Fruit fly (Drosophila melanogaster) whole organism, embryonic: ENCODE measurements around the gene CG9107.
A peak's percentile ranks its signal among the peaks of the same experiment; 100 is the strongest.

Experiments used
- Antp ChIP-seq: fragments of 200-800 bp; sonication (Bioruptor generic); optimal IDR thresholded peaks from 3 replicates; lab custom pipeline; 2016; ENCODE audit warnings: missing biosample characterization, missing genetic modification characterization
- Atf-2 ChIP-seq: fragments of 200-800 bp; sonication (Bioruptor generic); optimal IDR thresholded peaks from 2 replicates; lab custom pipeline; 2016; ENCODE audit warnings: missing biosample characterization, missing genetic modification characterization
- Awh ChIP-seq: fragments of 200-800 bp; sonication (Bioruptor generic); IDR thresholded peaks from 2 replicates; pipeline ENCODE4, ENCODE4 v1.3.6; 2022; ENCODE audit warnings: missing biosample characterization, missing genetic modification characterization
- CG11247 ChIP-seq: fragments of 200-800 bp; sonication (Bioruptor generic); IDR thresholded peaks from 2 replicates; pipeline ENCODE4 v1.3.6; 2022; ENCODE audit warnings: missing biosample characterization, missing genetic modification characterization
- CG12391 ChIP-seq: fragments of 200-800 bp; sonication (Bioruptor generic); optimal IDR thresholded peaks from 3 replicates; lab custom pipeline; 2018; ENCODE audit warnings: missing biosample characterization, mild to moderate bottlenecking, missing genetic modification characterization, moderate library complexity
- CG13424 ChIP-seq: fragments of 200-800 bp; sonication (Bioruptor generic); optimal IDR thresholded peaks from 2 replicates; lab custom pipeline; 2019; ENCODE audit warnings: missing biosample characterization, mild to moderate bottlenecking, missing genetic modification characterization, moderate library complexity
- CG14014 ChIP-seq: fragments of 200-800 bp; sonication (Bioruptor generic); IDR thresholded peaks from 2 replicates; pipeline ENCODE4 v1.3.6; 2022; ENCODE audit warnings: missing biosample characterization, missing genetic modification characterization
- CG14667 ChIP-seq: fragments of 200-800 bp; sonication (Bioruptor generic); IDR thresholded peaks from 2 replicates; pipeline ENCODE4 v1.3.6; 2022; ENCODE audit warnings: missing biosample characterization, missing genetic modification characterization
- CG16813 ChIP-seq: fragments of 200-800 bp; sonication (Bioruptor generic); IDR thresholded peaks from 3 replicates; pipeline ENCODE4 v1.3.6; 2022; ENCODE audit warnings: missing biosample characterization, missing genetic modification characterization; ENCODE audit not compliant: partially characterized antibody
- CG17186 ChIP-seq: fragments of 200-800 bp; sonication (Bioruptor generic); optimal IDR thresholded peaks from 3 replicates; lab custom pipeline; 2017; ENCODE audit warnings: missing biosample characterization, missing genetic modification reagents, missing genetic modification characterization
- CG17802 ChIP-seq: fragments of 200-800 bp; sonication (Bioruptor generic); optimal IDR thresholded peaks from 2 replicates; lab custom pipeline; 2018; ENCODE audit warnings: missing biosample characterization, mild to moderate bottlenecking, missing genetic modification characterization, moderate library complexity
- CG1792 ChIP-seq: fragments of 200-800 bp; sonication (Bioruptor generic); optimal IDR thresholded peaks from 2 replicates; lab custom pipeline; 2016; ENCODE audit warnings: missing biosample characterization, missing genetic modification characterization
- CG18764 ChIP-seq: fragments of 200-800 bp; sonication (Bioruptor generic); optimal IDR thresholded peaks from 3 replicates; lab custom pipeline; 2016; ENCODE audit warnings: missing biosample characterization, missing genetic modification characterization
- CG2712 ChIP-seq: fragments of 200-800 bp; optimal IDR thresholded peaks from 3 replicates; lab custom pipeline; 2019; ENCODE audit warnings: missing biosample characterization, mild to moderate bottlenecking, missing genetic modification characterization, moderate library complexity
- CG4282 ChIP-seq: fragments of 200-800 bp; sonication (Bioruptor generic); optimal IDR thresholded peaks from 2 replicates; lab custom pipeline; 2016; ENCODE audit warnings: missing biosample characterization, missing genetic modification characterization
- CG4730 ChIP-seq: fragments of 200-800 bp; sonication (Bioruptor generic); IDR thresholded peaks from 2 replicates; pipeline ENCODE4 v1.3.6; 2022; ENCODE audit warnings: missing biosample characterization, missing genetic modification characterization
- CG5245 ChIP-seq: fragments of 200-800 bp; sonication (Bioruptor generic); optimal IDR thresholded peaks from 3 replicates; lab custom pipeline; 2016; ENCODE audit warnings: missing biosample characterization, missing genetic modification characterization
- CG6791 ChIP-seq: fragments of 200-800 bp; sonication (Bioruptor generic); IDR thresholded peaks from 3 replicates; pipeline ENCODE4 v1.3.6; 2022; ENCODE audit warnings: missing biosample characterization, missing genetic modification characterization; ENCODE audit not compliant: partially characterized antibody
- CG6854 ChIP-seq: fragments of 200-800 bp; sonication (Bioruptor generic); optimal IDR thresholded peaks from 3 replicates; lab custom pipeline; 2017; ENCODE audit warnings: missing biosample characterization, mild to moderate bottlenecking, missing genetic modification characterization
- CG7928 ChIP-seq: fragments of 200-800 bp; sonication (Bioruptor generic); optimal IDR thresholded peaks from 2 replicates; lab custom pipeline; 2017; ENCODE audit warnings: missing biosample characterization, mild to moderate bottlenecking, missing genetic modification characterization
- CG8478 ChIP-seq: fragments of >200 bp; optimal IDR thresholded peaks from 2 replicates; lab custom pipeline; 2018
- CG9215 ChIP-seq: fragments of 200-800 bp; sonication (Bioruptor generic); IDR thresholded peaks from 2 replicates; pipeline ENCODE4 v1.3.6; 2022; ENCODE audit warnings: missing biosample characterization, missing genetic modification characterization
- CTCF ChIP-seq: fragments of 200-800 bp; sonication (Bioruptor generic); optimal IDR thresholded peaks from 2 replicates; lab custom pipeline; 2017; ENCODE audit warnings: missing biosample characterization, mild to moderate bottlenecking, missing genetic modification characterization, moderate library complexity
- Dip3 ChIP-seq: fragments of 200-800 bp; sonication (Bioruptor generic); optimal IDR thresholded peaks from 3 replicates; lab custom pipeline; 2016; ENCODE audit warnings: missing biosample characterization, missing genetic modification characterization
- Dref ChIP-seq: fragments of 200-800 bp; sonication (Bioruptor generic); IDR thresholded peaks from 2 replicates; pipeline ENCODE4 v1.3.6; 2022; ENCODE audit warnings: missing biosample characterization, missing genetic modification characterization
- HLH3B ChIP-seq: fragments of 200-800 bp; sonication (Bioruptor generic); IDR thresholded peaks from 2 replicates; pipeline ENCODE4 v1.3.6; 2022; ENCODE audit warnings: missing biosample characterization, missing genetic modification characterization
- HLHmδ ChIP-seq: fragments of 200-800 bp; sonication (Bioruptor generic); optimal IDR thresholded peaks from 2 replicates; lab custom pipeline; 2018; ENCODE audit warnings: missing biosample characterization, mild to moderate bottlenecking, missing genetic modification characterization, moderate library complexity
- NFAT ChIP-seq: fragments of 200-800 bp; sonication (Bioruptor generic); IDR thresholded peaks from 2 replicates; pipeline ENCODE4 v1.3.6; 2022; ENCODE audit warnings: missing biosample characterization, missing genetic modification characterization
- Nf-YB ChIP-seq: fragments of 200-800 bp; sonication (Bioruptor generic); optimal IDR thresholded peaks from 3 replicates; lab custom pipeline; 2019; ENCODE audit warnings: missing biosample characterization, mild to moderate bottlenecking, missing genetic modification characterization, moderate library complexity
- Scr ChIP-seq: fragments of 200-800 bp; sonication (Bioruptor generic); IDR thresholded peaks from 2 replicates; pipeline ENCODE4 v1.3.6; 2022; ENCODE audit warnings: missing biosample characterization, missing genetic modification characterization; ENCODE audit not compliant: partially characterized antibody
- Sry-β ChIP-seq: fragments of 200-800 bp; sonication (Bioruptor generic); optimal IDR thresholded peaks from 2 replicates; lab custom pipeline; 2018; ENCODE audit warnings: missing biosample characterization, mild to moderate bottlenecking, missing genetic modification characterization, moderate library complexity
- amos ChIP-seq: fragments of 200-800 bp; sonication (Bioruptor generic); IDR thresholded peaks from 2 replicates; pipeline ENCODE4 v1.3.6; 2022; ENCODE audit warnings: missing biosample characterization, missing genetic modification characterization; ENCODE audit not compliant: partially characterized antibody
- bbx ChIP-seq: fragments of 200-800 bp; sonication (Bioruptor generic); IDR thresholded peaks from 2 replicates; pipeline ENCODE4 v1.3.6; 2022; ENCODE audit warnings: missing biosample characterization, missing genetic modification characterization; ENCODE audit not compliant: partially characterized antibody
- chn ChIP-seq: fragments of 200-800 bp; sonication (Bioruptor generic); optimal IDR thresholded peaks from 2 replicates; lab custom pipeline; 2016; ENCODE audit warnings: missing biosample characterization, missing genetic modification characterization
- fd3F ChIP-seq: fragments of 200-800 bp; sonication (Bioruptor generic); optimal IDR thresholded peaks from 2 replicates; lab custom pipeline; 2018; ENCODE audit warnings: missing biosample characterization, mild to moderate bottlenecking, missing genetic modification characterization, moderate library complexity
- grn ChIP-seq: fragments of 200-800 bp; sonication (Bioruptor generic); optimal IDR thresholded peaks from 3 replicates; lab custom pipeline; 2017; ENCODE audit warnings: missing biosample characterization, missing genetic modification characterization
- knrl ChIP-seq: fragments of 200-800 bp; sonication (Bioruptor generic); IDR thresholded peaks from 3 replicates; pipeline ENCODE4 v1.3.6; 2022; ENCODE audit warnings: missing biosample characterization, missing genetic modification characterization; ENCODE audit not compliant: partially characterized antibody
- lab ChIP-seq: fragments of 200-800 bp; sonication (Bioruptor generic); optimal IDR thresholded peaks from 3 replicates; lab custom pipeline; 2017; ENCODE audit warnings: missing biosample characterization, missing genetic modification characterization, mild to moderate bottlenecking, moderate library complexity, missing genetic modification reagents
- lmd ChIP-seq: fragments of 200-800 bp; sonication (Bioruptor generic); IDR thresholded peaks from 2 replicates; pipeline ENCODE4 v1.3.6; 2022; ENCODE audit warnings: missing biosample characterization, missing genetic modification characterization
- luna ChIP-seq: fragments of 200-800 bp; sonication (Bioruptor generic); optimal IDR thresholded peaks from 2 replicates; lab custom pipeline; 2016; ENCODE audit warnings: missing biosample characterization, missing genetic modification characterization
- mld ChIP-seq: fragments of 200-800 bp; sonication (Bioruptor generic); IDR thresholded peaks from 3 replicates; pipeline ENCODE4 v1.3.6; 2022; ENCODE audit warnings: missing biosample characterization, missing genetic modification characterization; ENCODE audit not compliant: partially characterized antibody
- nerfin-1 ChIP-seq: fragments of 200-800 bp; sonication (Bioruptor generic); optimal IDR thresholded peaks from 3 replicates; lab custom pipeline; 2019; ENCODE audit warnings: missing biosample characterization, mild to moderate bottlenecking, missing genetic modification characterization, moderate library complexity
- org-1 ChIP-seq: fragments of 200-800 bp; sonication (Bioruptor generic); optimal IDR thresholded peaks from 2 replicates; lab custom pipeline; 2017; ENCODE audit warnings: missing biosample characterization, missing genetic modification characterization
- pum ChIP-seq: fragments of 200-800 bp; sonication (Bioruptor generic); optimal IDR thresholded peaks from 2 replicates; lab custom pipeline; 2016; ENCODE audit warnings: missing biosample characterization, missing genetic modification characterization
- ro ChIP-seq: fragments of 200-800 bp; sonication (Bioruptor generic); IDR thresholded peaks from 2 replicates; pipeline ENCODE4 v1.3.6; 2022; ENCODE audit warnings: missing biosample characterization, missing genetic modification characterization
- schlank ChIP-seq: fragments of 200-800 bp; sonication (Bioruptor generic); optimal IDR thresholded peaks from 2 replicates; lab custom pipeline; 2018; ENCODE audit warnings: missing biosample characterization, mild to moderate bottlenecking, missing genetic modification characterization
- sens-2 ChIP-seq: fragments of 200-800 bp; sonication (Bioruptor generic); IDR thresholded peaks from 2 replicates; pipeline ENCODE4 v1.3.6; 2022; ENCODE audit warnings: missing biosample characterization, missing genetic modification characterization
- shn ChIP-seq: fragments of 200-800 bp; sonication (Bioruptor generic); optimal IDR thresholded peaks from 3 replicates; lab custom pipeline; 2016; ENCODE audit warnings: missing biosample characterization, missing genetic modification characterization
- sisA ChIP-seq: fragments of 200-800 bp; sonication (Bioruptor generic); IDR thresholded peaks from 2 replicates; pipeline ENCODE4 v1.3.6; 2022; ENCODE audit warnings: missing biosample characterization, missing genetic modification characterization
- sr ChIP-seq: fragments of 200-800 bp; sonication (Bioruptor generic); IDR thresholded peaks from 3 replicates; pipeline ENCODE4 v1.3.6; 2022; ENCODE audit warnings: missing biosample characterization, missing genetic modification characterization
- tgo ChIP-seq: fragments of 200-800 bp; sonication (Bioruptor generic); IDR thresholded peaks from 3 replicates; pipeline ENCODE4 v1.3.6; 2022; ENCODE audit warnings: missing biosample characterization, missing genetic modification characterization
- unpg ChIP-seq: fragments of 200-800 bp; sonication (Bioruptor generic); optimal IDR thresholded peaks from 3 replicates; lab custom pipeline; 2018; ENCODE audit warnings: missing biosample characterization, mild to moderate bottlenecking, missing genetic modification characterization, moderate library complexity
- vnd ChIP-seq: fragments of 200-800 bp; sonication (Bioruptor generic); IDR thresholded peaks from 3 replicates; pipeline ENCODE4 v1.3.6; 2022; ENCODE audit warnings: missing biosample characterization, missing genetic modification characterization; ENCODE audit not compliant: partially characterized antibody

CG9107 gene

dm6 chr2L:6013071-6013417 is 11.3 kb downstream of the CG9107 start:
- no peak for TF ChIP-seq CG7928
- no peak for TF ChIP-seq CG4730 (GFP tag; lab: Robert Waterston, UW)
- TF ChIP-seq chn, result no peak
- TF ChIP-seq Scr (GFP tag; lab: Robert Waterston, UW), result peak; percentile 37; the same call in 1 of the 2 replicates
- TF ChIP-seq bbx (GFP tag; lab: Robert Waterston, UW), result peak; percentile 65
- no peak for TF ChIP-seq CG8478
- no peak for TF ChIP-seq org-1
- no peak for TF ChIP-seq shn (GFP tag; lab: Kevin White, UChicago)
- no peak for TF ChIP-seq luna (GFP tag; lab: Kevin White, UChicago)
- TF ChIP-seq Dref, result no peak
- no peak for TF ChIP-seq CG6854 (GFP tag; lab: Kevin White, UChicago)
- TF ChIP-seq CG16813, result peak; percentile 64
- no peak for TF ChIP-seq CG17802 (tag; lab: Kevin White, UChicago)
- no peak for TF ChIP-seq mld (GFP tag; lab: Robert Waterston, UW)
- TF ChIP-seq Sry-β, result no peak
- no peak for TF ChIP-seq grn (GFP tag; lab: Kevin White, UChicago)
- TF ChIP-seq CG1792 (GFP tag; lab: Kevin White, UChicago), result no peak
- peak; percentile 47; the same call in 2 of the 3 replicates for TF ChIP-seq knrl (GFP tag; lab: Robert Waterston, UW)
- no peak for TF ChIP-seq CG17186
- TF ChIP-seq ro, result no peak
- no peak for TF ChIP-seq unpg (GFP tag; lab: Kevin White, UChicago)
- no peak for TF ChIP-seq nerfin-1
- TF ChIP-seq schlank (tag; lab: Kevin White, UChicago), result no peak
- TF ChIP-seq Antp (GFP tag; lab: Kevin White, UChicago), result no peak
- TF ChIP-seq CG2712 (tag; lab: Kevin White, UChicago), result no peak
- no peak for TF ChIP-seq Dip3 (GFP tag; lab: Kevin White, UChicago)
- TF ChIP-seq lab (GFP tag; lab: Kevin White, UChicago), result no peak
- no peak for TF ChIP-seq lmd (GFP tag; lab: Robert Waterston, UW)
- no peak for TF ChIP-seq CG9215
- TF ChIP-seq CG5245 (GFP tag; lab: Kevin White, UChicago), result no peak
- TF ChIP-seq sisA (GFP tag; lab: Robert Waterston, UW), result no peak
- TF ChIP-seq CG14014 (GFP tag; lab: Robert Waterston, UW), result no peak
- TF ChIP-seq NFAT (GFP tag; lab: Robert Waterston, UW), result no peak
- no peak for TF ChIP-seq sens-2 (GFP tag; lab: Robert Waterston, UW)
- no peak for TF ChIP-seq CG18764 (GFP tag; lab: Kevin White, UChicago)
- TF ChIP-seq CG6791 (GFP tag; lab: Robert Waterston, UW), result peak; percentile 51; the same call in 1 of the 3 replicates
- TF ChIP-seq CG11247 (GFP tag; lab: Robert Waterston, UW), result no peak
- peak; percentile 64 for TF ChIP-seq amos (GFP tag; lab: Robert Waterston, UW)
- no peak for TF ChIP-seq HLH3B
- no peak for TF ChIP-seq Awh (GFP tag; lab: Robert Waterston, UW)
- TF ChIP-seq vnd, result peak; percentile 33; the same call in 1 of the 3 replicates
- peak; percentile 65 for TF ChIP-seq CTCF (GFP tag; lab: Kevin White, UChicago)
- TF ChIP-seq fd3F (GFP tag; lab: Kevin White, UChicago), result no peak
- TF ChIP-seq Atf-2 (GFP tag; lab: Kevin White, UChicago), result no peak
- no peak for TF ChIP-seq sr (GFP tag; lab: Robert Waterston, UW)
- TF ChIP-seq CG4282 (GFP tag; lab: Kevin White, UChicago), result no peak
- TF ChIP-seq pum (GFP tag; lab: Kevin White, UChicago), result no peak
- no peak for TF ChIP-seq CG12391 (tag; lab: Kevin White, UChicago)
- no peak for TF ChIP-seq CG14667
- TF ChIP-seq HLHmδ (GFP tag; lab: Kevin White, UChicago), result no peak
- no peak for TF ChIP-seq Nf-YB (GFP tag; lab: Kevin White, UChicago)
- TF ChIP-seq CG13424 (tag; lab: Kevin White, UChicago), result no peak
- no peak for TF ChIP-seq tgo (GFP tag; lab: Robert Waterston, UW)
